Fruit fly (Drosophila melanogaster) whole organism, pupa: ENCODE results near the gene Ada1-1.
A peak's percentile ranks its signal among the peaks of the same experiment; 100 is the strongest.

Experiments used
- CG10348 ChIP-seq: fragments of 200-800 bp; sonication (Bioruptor generic); IDR thresholded peaks from 2 replicates; pipeline ENCODE4 v1.3.6; 2022; ENCODE audit warnings: missing biosample characterization, missing genetic modification characterization
- CG12605 ChIP-seq: fragments of 200-800 bp; sonication (Bioruptor generic); IDR thresholded peaks from 2 replicates; pipeline ENCODE4 v1.3.6; 2022; ENCODE audit warnings: missing biosample characterization, missing genetic modification characterization
- CG13204 ChIP-seq: fragments of 200-800 bp; sonication (Bioruptor generic); optimal IDR thresholded peaks from 2 replicates; lab custom pipeline; 2018; ENCODE audit warnings: missing biosample characterization, mild to moderate bottlenecking, missing genetic modification characterization, moderate library complexity
- CG14655 ChIP-seq: fragments of 200-800 bp; sonication (Bioruptor generic); optimal IDR thresholded peaks from 3 replicates; lab custom pipeline; 2017; ENCODE audit warnings: mild to moderate bottlenecking, missing biosample characterization, missing genetic modification reagents, missing genetic modification characterization
- CG15710 ChIP-seq: fragments of 200-800 bp; sonication (Bioruptor generic); optimal IDR thresholded peaks from 2 replicates; lab custom pipeline; 2018; ENCODE audit warnings: missing biosample characterization, mild to moderate bottlenecking, missing genetic modification characterization, moderate library complexity
- CG17806 ChIP-seq: fragments of 200-800 bp; sonication (Bioruptor generic); optimal IDR thresholded peaks from 2 replicates; lab custom pipeline; 2018; ENCODE audit warnings: missing biosample characterization, mild to moderate bottlenecking, missing genetic modification characterization, moderate library complexity
- CG32121 ChIP-seq: fragments of 200-800 bp; sonication (Bioruptor generic); IDR thresholded peaks from 2 replicates; pipeline ENCODE4 v1.3.6; 2022; ENCODE audit warnings: missing biosample characterization, missing genetic modification characterization
- CG34367 ChIP-seq: fragments of 200-800 bp; sonication (Bioruptor generic); optimal IDR thresholded peaks from 2 replicates; lab custom pipeline; 2018; ENCODE audit warnings: missing biosample characterization, mild to moderate bottlenecking, missing genetic modification characterization
- CG4496 ChIP-seq: fragments of 200-800 bp; sonication (Bioruptor generic); IDR thresholded peaks from 3 replicates; pipeline ENCODE4 v1.3.6; 2022; ENCODE audit warnings: missing biosample characterization, missing genetic modification characterization
- CG8159 ChIP-seq: fragments of 200-800 bp; sonication (Bioruptor generic); optimal IDR thresholded peaks from 3 replicates; lab custom pipeline; 2018; ENCODE audit warnings: missing biosample characterization, mild to moderate bottlenecking, missing genetic modification characterization, moderate library complexity
- CG8301 ChIP-seq: fragments of 200-800 bp; sonication (Bioruptor generic); optimal IDR thresholded peaks from 2 replicates; lab custom pipeline; 2018; ENCODE audit warnings: missing biosample characterization, mild to moderate bottlenecking, missing genetic modification characterization
- CG9948 ChIP-seq: fragments of 200-800 bp; sonication (Bioruptor generic); optimal IDR thresholded peaks from 2 replicates; lab custom pipeline; 2018; ENCODE audit warnings: missing biosample characterization, mild to moderate bottlenecking, missing genetic modification characterization, moderate library complexity
- D1 ChIP-seq: fragments of 200-800 bp; sonication (Bioruptor generic); optimal IDR thresholded peaks from 2 replicates; lab custom pipeline; 2018; ENCODE audit warnings: missing biosample characterization, mild to moderate bottlenecking, missing genetic modification characterization, moderate library complexity
- EcR ChIP-seq: fragments of 200-800 bp; sonication (Bioruptor generic); optimal IDR thresholded peaks from 3 replicates; lab custom pipeline; 2019; ENCODE audit warnings: missing biosample characterization, missing genetic modification characterization, mild to moderate bottlenecking, moderate library complexity, missing genetic modification reagents
- Ets98B ChIP-seq: fragments of 200-800 bp; sonication (Bioruptor generic); IDR thresholded peaks from 2 replicates; pipeline ENCODE4 v1.3.6; 2022; ENCODE audit warnings: missing biosample characterization, missing genetic modification characterization
- Pif1A ChIP-seq: fragments of 200-800 bp; sonication (Bioruptor generic); optimal IDR thresholded peaks from 3 replicates; lab custom pipeline; 2016; ENCODE audit warnings: missing biosample characterization, missing genetic modification characterization
- Pif1B ChIP-seq: fragments of 200-800 bp; sonication (Bioruptor generic); optimal IDR thresholded peaks from 3 replicates; lab custom pipeline; 2016; ENCODE audit warnings: missing biosample characterization, missing genetic modification characterization
- Snoo ChIP-seq: fragments of 200-800 bp; sonication (Bioruptor generic); optimal IDR thresholded peaks from 3 replicates; lab custom pipeline; 2017; ENCODE audit warnings: missing biosample characterization, mild to moderate bottlenecking, missing genetic modification characterization, inconsistent platforms
- fd96Ca ChIP-seq: fragments of 200-800 bp; sonication (Bioruptor generic); IDR thresholded peaks from 3 replicates; pipeline ENCODE4 v1.3.6; 2022; ENCODE audit warnings: missing biosample characterization, missing genetic modification characterization
- gl ChIP-seq: fragments of 200-800 bp; sonication (Bioruptor generic); optimal IDR thresholded peaks from 2 replicates; lab custom pipeline; 2018; ENCODE audit warnings: missing biosample characterization, mild to moderate bottlenecking, missing genetic modification characterization
- rn ChIP-seq: fragments of 200-800 bp; sonication (Bioruptor generic); IDR thresholded peaks from 2 replicates; pipeline ENCODE4 v1.3.6; 2022; ENCODE audit warnings: missing biosample characterization, missing genetic modification characterization

Ada1-1 gene

dm6 chr2L:12013741-12014393 is 17.3 kb downstream of the Ada1-1 start:
- TF ChIP-seq CG32121 (GFP tag; lab: Robert Waterston, UW): no peak; the same call in 1 of the 2 replicates
- no peak for TF ChIP-seq D1 (tag; lab: Kevin White, UChicago)
- peak; percentile 29 for TF ChIP-seq CG34367 (tag; lab: Kevin White, UChicago)
- no peak for TF ChIP-seq Ets98B
- TF ChIP-seq CG13204: peak; percentile 98
- peak; percentile 100 for TF ChIP-seq EcR (GFP tag; lab: Kevin White, UChicago)
- peak; percentile 62 for TF ChIP-seq Snoo (tag; lab: Kevin White, UChicago)
- peak; percentile 67; the same call in 2 of the 3 replicates for TF ChIP-seq fd96Ca (GFP tag; lab: Robert Waterston, UW)
- no peak for TF ChIP-seq CG10348 (GFP tag; lab: Robert Waterston, UW)
- peak; percentile 21 for TF ChIP-seq CG8159
- peak; percentile 33 for TF ChIP-seq CG8301 (tag; lab: Kevin White, UChicago)
- peak; percentile 38 for TF ChIP-seq Pif1A (GFP tag; lab: Kevin White, UChicago)
- peak; percentile 30 for TF ChIP-seq CG15710 (tag; lab: Kevin White, UChicago)
- no peak for TF ChIP-seq rn (GFP tag; lab: Robert Waterston, UW)
- TF ChIP-seq Pif1B (GFP tag; lab: Kevin White, UChicago): peak; percentile 36
- peak; percentile 32 for TF ChIP-seq CG17806 (tag; lab: Kevin White, UChicago)
- TF ChIP-seq CG9948: no peak
- peak; percentile 68 for TF ChIP-seq CG4496
- peak; percentile 42 for TF ChIP-seq CG12605
- TF ChIP-seq gl (tag; lab: Kevin White, UChicago): peak; percentile 85
- no peak for TF ChIP-seq CG14655

DNA sequence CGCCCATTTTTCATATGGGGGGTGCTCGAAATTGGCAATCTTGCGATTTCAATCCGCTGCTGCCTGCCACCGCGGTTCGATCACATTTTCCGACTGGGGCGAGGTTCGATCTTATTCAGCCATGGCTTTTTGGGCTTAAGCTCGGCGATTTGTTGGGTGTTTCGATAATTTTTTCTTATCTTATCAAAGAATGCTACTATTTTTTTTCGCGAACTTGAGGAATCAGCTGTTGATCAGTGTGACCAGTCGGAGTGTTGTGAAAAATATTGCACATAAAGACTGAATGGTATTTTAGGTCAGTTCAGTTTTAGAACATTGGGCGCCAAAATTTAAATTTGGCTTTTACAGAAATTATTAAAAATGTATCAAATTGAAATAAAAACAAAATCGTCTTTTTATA is 24.1 kb downstream of the Ada1-1 start, which contains the start of gene Wdr81:
Gene Wdr81, minus strand, starts transcription at position 226 of the 400 bp plus-strand sequence.
- TF ChIP-seq CG4496 (no peak), CG13204 (no peak), EcR (GFP tag; lab: Kevin White, UChicago) (no peak), CG34367 (tag; lab: Kevin White, UChicago) (no peak), fd96Ca (GFP tag; lab: Robert Waterston, UW) (no peak), Ets98B (no peak), CG15710 (tag; lab: Kevin White, UChicago) (no peak), CG32121 (GFP tag; lab: Robert Waterston, UW) (no peak)
- TF ChIP-seq, all 21 proteins: peak for 0

dm6 chr2L:12021193-12021592 is 24.6 kb downstream of the Ada1-1 start:
- TF ChIP-seq CG34367 (tag; lab: Kevin White, UChicago) (no peak), CG9948 (no peak), fd96Ca (GFP tag; lab: Robert Waterston, UW) (no peak), Snoo (tag; lab: Kevin White, UChicago) (no peak)

- no peak for TF ChIP-seq D1 (tag; lab: Kevin White, UChicago)
- TF ChIP-seq CG12605: no peak
- no peak for TF ChIP-seq CG9948
- TF ChIP-seq CG17806 (tag; lab: Kevin White, UChicago): no peak
- TF ChIP-seq CG32121 (GFP tag; lab: Robert Waterston, UW): no peak
- TF ChIP-seq CG13204: no peak
- TF ChIP-seq Pif1A (GFP tag; lab: Kevin White, UChicago): no peak
- TF ChIP-seq EcR (GFP tag; lab: Kevin White, UChicago): no peak
- TF ChIP-seq gl (tag; lab: Kevin White, UChicago): no peak
- no peak for TF ChIP-seq Ets98B
- TF ChIP-seq rn (GFP tag; lab: Robert Waterston, UW): no peak
- no peak for TF ChIP-seq fd96Ca (GFP tag; lab: Robert Waterston, UW)
- no peak for TF ChIP-seq Pif1B (GFP tag; lab: Kevin White, UChicago)
- TF ChIP-seq CG8301 (tag; lab: Kevin White, UChicago): no peak
- TF ChIP-seq CG15710 (tag; lab: Kevin White, UChicago): no peak
These were observed 27.5 kb downstream of the Ada1-1 start for dm6 chr2L:12024104-12024503.

- TF ChIP-seq rn (GFP tag; lab: Robert Waterston, UW) (no peak), CG32121 (GFP tag; lab: Robert Waterston, UW) (peak; percentile 41; the same call in 1 of the 2 replicates), Pif1A (GFP tag; lab: Kevin White, UChicago) (no peak), CG8159 (peak; percentile 5), Pif1B (GFP tag; lab: Kevin White, UChicago) (no peak), CG9948 (no peak), CG34367 (tag; lab: Kevin White, UChicago) (no peak), CG4496 (peak; percentile 80), gl (tag; lab: Kevin White, UChicago) (no peak), CG14655 (no peak), EcR (GFP tag; lab: Kevin White, UChicago) (peak; percentile 66), Ets98B (peak; percentile 67), fd96Ca (GFP tag; lab: Robert Waterston, UW) (peak; percentile 53; the same call in 1 of the 3 replicates), CG15710 (tag; lab: Kevin White, UChicago) (peak; percentile 5), CG13204 (peak; percentile 24), CG8301 (tag; lab: Kevin White, UChicago) (peak; percentile 29), CG10348 (GFP tag; lab: Robert Waterston, UW) (0 out of 2 replicates have a peak, but pooled peaks have one; percentile 7), Snoo (tag; lab: Kevin White, UChicago) (no peak), D1 (tag; lab: Kevin White, UChicago) (no peak), CG12605 (no peak), CG17806 (tag; lab: Kevin White, UChicago) (no peak)
- TF ChIP-seq, all 21 proteins: peak for 10
These were observed 28.9 kb downstream of the Ada1-1 start for dm6 chr2L:12025505-12025904.
